Fruit fly (Drosophila melanogaster) S2 (cell line): ENCODE measurements around the gene Sf3b1.

ENCODE experiments used
- CG8478 ChIP-seq: fragments of >200 bp; optimal IDR thresholded peaks from 2 replicates; lab custom pipeline; 2018
- CTCF ChIP-seq, 2 experiments: fragments of >200 bp; optimal IDR thresholded peaks; 2 replicates each; lab custom pipeline; 2018

DNA sequence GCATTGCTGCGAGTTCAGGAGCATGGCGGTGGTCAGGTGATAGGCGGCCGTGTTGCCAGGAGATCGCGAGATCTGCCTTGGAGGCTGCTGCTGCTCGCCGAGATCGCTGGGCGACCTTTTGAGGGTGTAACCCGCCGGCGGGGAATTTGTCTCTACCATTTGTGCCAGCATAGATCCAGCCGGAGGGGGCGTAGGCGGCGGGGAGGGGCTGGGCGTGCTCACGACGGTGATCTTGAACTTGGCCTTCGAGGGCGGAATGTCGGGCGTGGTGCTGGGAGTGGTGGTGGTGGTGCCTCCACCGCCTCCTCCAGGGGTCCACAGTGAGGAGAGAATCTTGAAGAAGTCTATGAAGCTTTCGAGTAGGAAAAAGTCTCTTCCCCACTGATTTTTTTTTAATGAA is 25.9 kb downstream of the Sf3b1 start:
- TF ChIP-seq CG8478 (lab: Kevin White, UChicago) (no peak), CTCF (optimal IDR thresholded peaks at IDR 0.05; lab: Kevin White, UChicago) (no peak)
